Worm (Caenorhabditis elegans) whole organism, L3 larva: ENCODE data around the gene gcy-25.

Experiments
- R02D3.7 ChIP-seq: fragments of 150-350 bp; optimal IDR thresholded peaks from 2 replicates; lab custom pipeline; 2014; ENCODE audit warnings: missing biosample characterization, missing genetic modification characterization
- aly-2 ChIP-seq: fragments of 150-350 bp; optimal IDR thresholded peaks from 2 replicates; lab custom pipeline; 2014; ENCODE audit warnings: missing biosample characterization, missing genetic modification characterization
- ceh-28 ChIP-seq: fragments of 150-350 bp; optimal IDR thresholded peaks from 2 replicates; lab custom pipeline; 2014; ENCODE audit warnings: missing biosample characterization, missing genetic modification reagents, missing genetic modification characterization
- ceh-82 ChIP-seq: fragments of 150-350 bp; optimal IDR thresholded peaks from 2 replicates; lab custom pipeline; 2014; ENCODE audit warnings: missing biosample characterization, missing genetic modification characterization
- daf-12 ChIP-seq: fragments of 150-350 bp; optimal IDR thresholded peaks from 2 replicates; lab custom pipeline; 2014; ENCODE audit warnings: missing biosample characterization, missing genetic modification reagents, missing genetic modification characterization
- egl-5 ChIP-seq: fragments of 150-350 bp; optimal IDR thresholded peaks from 2 replicates; lab custom pipeline; 2017; ENCODE audit warnings: missing biosample characterization, missing genetic modification reagents, missing genetic modification characterization, inconsistent platforms
- elt-1 ChIP-seq: fragments of 150-350 bp; optimal IDR thresholded peaks from 2 replicates; lab custom pipeline; 2014; ENCODE audit warnings: missing biosample characterization, missing genetic modification characterization
- elt-2 ChIP-seq: sonication (generic microtip); optimal IDR thresholded peaks from 2 replicates; lab custom pipeline; 2016; ENCODE audit warnings: missing genetic modification reagents, mild to moderate bottlenecking, missing genetic modification characterization, missing compliant biosample characterization
- eor-1 ChIP-seq, 2 experiments: fragments of 150-350 bp; optimal IDR thresholded peaks; 2 replicates each; lab custom pipeline; 2014 to 2018; ENCODE audit warnings: missing biosample characterization in 2 of 2, missing genetic modification characterization in 2 of 2
- fkh-10 ChIP-seq: sonication (generic microtip); optimal IDR thresholded peaks from 2 replicates; lab custom pipeline; 2017; ENCODE audit warnings: missing biosample characterization, missing genetic modification reagents, missing genetic modification characterization
- fos-1 ChIP-seq: fragments of 150-350 bp; optimal IDR thresholded peaks from 2 replicates; lab custom pipeline; 2014; ENCODE audit warnings: missing biosample characterization, missing genetic modification characterization
- hmg-11 ChIP-seq: sonication (generic microtip); optimal IDR thresholded peaks from 2 replicates; lab custom pipeline; 2016; ENCODE audit warnings: missing genetic modification characterization, missing compliant biosample characterization
- jun-1 ChIP-seq: fragments of 150-350 bp; optimal IDR thresholded peaks from 2 replicates; lab custom pipeline; 2014; ENCODE audit warnings: missing biosample characterization, missing genetic modification reagents, missing genetic modification characterization
- lin-15B ChIP-seq: fragments of 150-350 bp; optimal IDR thresholded peaks from 2 replicates; lab custom pipeline; 2014; ENCODE audit warnings: missing biosample characterization, missing genetic modification characterization
- lin-39 ChIP-seq: fragments of 150-350 bp; optimal IDR thresholded peaks from 2 replicates; lab custom pipeline; 2018; ENCODE audit warnings: missing biosample characterization, missing genetic modification reagents, missing genetic modification characterization
- lsy-12 ChIP-seq: sonication (generic microtip); optimal IDR thresholded peaks from 2 replicates; lab custom pipeline; 2016; ENCODE audit warnings: mild to moderate bottlenecking, missing genetic modification characterization, missing compliant biosample characterization
- mdl-1 ChIP-seq: fragments of 150-350 bp; optimal IDR thresholded peaks from 2 replicates; lab custom pipeline; 2014; ENCODE audit warnings: missing biosample characterization, missing genetic modification characterization
- mml-1 ChIP-seq: fragments of 150-350 bp; sonication (generic microtip); optimal IDR thresholded peaks from 3 replicates; lab custom pipeline; 2014; ENCODE audit warnings: missing biosample characterization, missing genetic modification characterization
- nfya-1 ChIP-seq: sonication (generic microtip); optimal IDR thresholded peaks from 2 replicates; lab custom pipeline; 2017; ENCODE audit warnings: missing genetic modification characterization, mild to moderate bottlenecking, missing compliant biosample characterization, antibody characterized with exemption, moderate library complexity; ENCODE audit not compliant: insufficient read depth
- nhr-11 ChIP-seq: fragments of 150-350 bp; optimal IDR thresholded peaks from 2 replicates; lab custom pipeline; 2014; ENCODE audit warnings: missing biosample characterization, missing genetic modification characterization
- nhr-23 ChIP-seq: fragments of 150-350 bp; optimal IDR thresholded peaks from 2 replicates; lab custom pipeline; 2014; ENCODE audit warnings: missing biosample characterization, missing genetic modification reagents, missing genetic modification characterization
- nhr-67 ChIP-seq: fragments of 150-350 bp; optimal IDR thresholded peaks from 2 replicates; lab custom pipeline; 2014; ENCODE audit warnings: missing biosample characterization, missing genetic modification characterization
- nhr-76 ChIP-seq: fragments of 150-350 bp; sonication (generic microtip); optimal IDR thresholded peaks from 5 replicates; lab custom pipeline; 2014; ENCODE audit warnings: missing biosample characterization, missing genetic modification characterization
- pha-4 ChIP-seq: fragments of 150-350 bp; optimal IDR thresholded peaks from 2 replicates; lab custom pipeline; 2014; ENCODE audit warnings: missing biosample characterization, missing genetic modification reagents, missing genetic modification characterization
- pqm-1 ChIP-seq: fragments of 150-350 bp; optimal IDR thresholded peaks from 2 replicates; lab custom pipeline; 2017; ENCODE audit warnings: missing biosample characterization, missing genetic modification characterization, inconsistent platforms
- skn-1 ChIP-seq: fragments of 150-350 bp; optimal IDR thresholded peaks from 2 replicates; lab custom pipeline; 2014; ENCODE audit warnings: missing biosample characterization, missing genetic modification characterization
- snpc-4 ChIP-seq: fragments of 150-350 bp; optimal IDR thresholded peaks from 2 replicates; lab custom pipeline; 2014; ENCODE audit warnings: missing biosample characterization, missing genetic modification characterization
- tbx-2 ChIP-seq: sonication (generic microtip); optimal IDR thresholded peaks from 2 replicates; lab custom pipeline; 2016; ENCODE audit warnings: mild to moderate bottlenecking, missing genetic modification characterization, missing compliant biosample characterization
- zag-1 ChIP-seq: fragments of 150-350 bp; optimal IDR thresholded peaks from 2 replicates; lab custom pipeline; 2014; ENCODE audit warnings: missing biosample characterization, missing genetic modification characterization
- ztf-11 ChIP-seq: fragments of 150-350 bp; optimal IDR thresholded peaks from 2 replicates; lab custom pipeline; 2014; ENCODE audit warnings: missing biosample characterization, missing genetic modification characterization
- ztf-4 ChIP-seq: fragments of 150-350 bp; optimal IDR thresholded peaks from 2 replicates; lab custom pipeline; 2014; ENCODE audit warnings: missing biosample characterization, missing genetic modification characterization

Gene gcy-25

ce11 chrIV:15901123-15901522 is 28.4 kb downstream of the gcy-25 start, which contains the start of gene Y105C5B.5:
Y105C5B.5 (minus strand) TSS chrIV:15901225.
- TF ChIP-seq mml-1 (no peak), daf-12 (no peak), nhr-23 (tag; lab: Kevin White, UChicago) (peak; percentile 3)
- TF ChIP-seq, all 47 proteins: peak for 1

- no peak for TF ChIP-seq nhr-67
- no peak for TF ChIP-seq lin-39 (tag; lab: Kevin White, UChicago)
- TF ChIP-seq jun-1 (tag; lab: Kevin White, UChicago) = no peak
- TF ChIP-seq skn-1 (tag; lab: Kevin White, UChicago) = no peak
- no peak for TF ChIP-seq fkh-10 (GFP tag; lab: Kevin White, UChicago)
- no peak for TF ChIP-seq pqm-1 (tag; lab: Kevin White, UChicago)
- no peak for TF ChIP-seq pha-4 (tag; lab: Kevin White, UChicago)
- no peak for TF ChIP-seq nfya-1 (tag; lab: Kevin White, UChicago)
- TF ChIP-seq lsy-12 = no peak
These were observed 33.4 kb downstream of the gcy-25 start, which contains the start of gene srv-15 for ce11 chrIV:15906059-15906632. srv-15 (plus strand) TSS chrIV:15906582.

ce11 chrIV:15908251-15908650 is 35.5 kb downstream of the gcy-25 start:
- TF ChIP-seq egl-5 (tag; lab: Kevin White, UChicago) (no peak), nhr-11 (tag; lab: Kevin White, UChicago) (no peak), zag-1 (tag; lab: Kevin White, UChicago) (no peak), eor-1 (tag; optimal IDR thresholded peaks at IDR 0.05; lab: Kevin White, UChicago) (no peak), ztf-4 (tag; lab: Kevin White, UChicago) (no peak), ztf-11 (tag; lab: Kevin White, UChicago) (no peak), fkh-10 (GFP tag; lab: Kevin White, UChicago) (no peak), pha-4 (tag; lab: Kevin White, UChicago) (no peak), elt-2 (tag; lab: Kevin White, UChicago) (no peak), ceh-28 (tag; lab: Kevin White, UChicago) (no peak), skn-1 (tag; lab: Kevin White, UChicago) (no peak), tbx-2 (tag; lab: Kevin White, UChicago) (no peak)
- TF ChIP-seq, all 47 proteins: peak for 0

- TF ChIP-seq ceh-82 (tag; lab: Kevin White, UChicago) (no peak), ztf-4 (tag; lab: Kevin White, UChicago) (no peak), lin-15B (tag; lab: Kevin White, UChicago) (no peak), aly-2 (tag; lab: Kevin White, UChicago) (no peak), skn-1 (tag; lab: Kevin White, UChicago) (no peak), elt-1 (no peak)
These were observed 42.3 kb downstream of the gcy-25 start for ce11 chrIV:15915061-15915460.

ce11 chrIV:15923000-15923399 is 50.3 kb downstream of the gcy-25 start:
- TF ChIP-seq nhr-23 (tag; lab: Kevin White, UChicago) = no peak
- no peak for TF ChIP-seq fos-1
- no peak for TF ChIP-seq skn-1 (tag; lab: Kevin White, UChicago)
- no peak for TF ChIP-seq hmg-11 (tag; lab: Kevin White, UChicago)
- no peak for TF ChIP-seq nhr-76 (tag; lab: Kevin White, UChicago)
- TF ChIP-seq lin-15B (tag; lab: Kevin White, UChicago) = no peak
- TF ChIP-seq mdl-1 (tag; lab: Kevin White, UChicago) = no peak

ce11 chrIV:15926746-15927145 is 54.0 kb downstream of the gcy-25 start, which contains the start of gene Y105C5B.8:
Y105C5B.8 (minus strand) TSS chrIV:15926846.
- TF ChIP-seq mdl-1 (tag; lab: Kevin White, UChicago) = no peak
- no peak for TF ChIP-seq tbx-2 (tag; lab: Kevin White, UChicago)
- no peak for TF ChIP-seq fos-1
- no peak for TF ChIP-seq eor-1 (tag; optimal IDR thresholded peaks at IDR 0.05; lab: Kevin White, UChicago)
- no peak for TF ChIP-seq jun-1 (tag; lab: Kevin White, UChicago)
- TF ChIP-seq nhr-76 (tag; lab: Kevin White, UChicago) = no peak
- no peak for TF ChIP-seq R02D3.7 (tag; lab: Kevin White, UChicago)
- no peak for TF ChIP-seq elt-1
- TF ChIP-seq mml-1 = no peak
- no peak for TF ChIP-seq fkh-10 (GFP tag; lab: Kevin White, UChicago)
- TF ChIP-seq snpc-4 (tag; lab: Kevin White, UChicago) = no peak
- TF ChIP-seq, all 47 proteins: peak for 0
